Fruit fly (Drosophila melanogaster): ENCODE measurements around the gene CG15537.

The CG15537 gene

DNA sequence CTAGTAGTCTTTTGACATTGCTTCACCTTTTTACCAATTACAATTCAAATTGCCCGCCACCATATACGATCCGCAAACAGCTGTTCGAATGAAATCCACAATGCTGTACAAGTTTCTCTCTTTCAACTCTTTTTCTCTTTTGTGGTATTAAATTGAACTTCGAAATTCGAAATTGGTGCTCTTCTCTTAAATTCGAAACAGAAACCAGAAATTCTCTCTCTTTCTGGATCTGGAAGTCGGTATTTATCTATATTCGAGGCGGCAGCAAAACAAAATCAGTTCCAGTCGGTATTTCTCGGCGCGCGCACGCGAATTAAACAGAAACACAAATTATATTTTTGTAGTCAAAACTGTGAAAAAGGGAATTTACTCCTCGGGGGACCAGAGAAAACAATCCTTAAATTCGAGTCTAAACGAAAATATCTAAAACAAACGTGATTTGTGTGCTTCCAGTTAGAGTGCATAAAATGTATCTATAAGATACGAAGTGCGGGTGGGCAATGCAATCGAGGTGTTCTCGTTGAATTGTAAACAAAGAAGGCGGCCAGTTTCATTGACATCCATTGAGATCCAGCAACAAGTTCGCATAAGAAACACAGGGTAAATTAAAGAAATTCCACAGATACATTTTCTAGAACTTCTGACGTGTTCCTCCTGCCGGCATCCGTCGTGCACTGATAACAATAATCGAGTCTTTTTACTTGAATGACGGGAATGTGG is 22.5 kb upstream of the CG15537 start, which contains the start of gene PH4alphaEFB:
Gene PH4alphaEFB (plus strand): TSS at position 276 of the 720 bp plus-strand sequence.
- peak; percentile 20 for TF ChIP-seq Jra (GFP tag; optimal IDR thresholded peaks at IDR 0.05)
- no peak for TF ChIP-seq Rel (GFP tag; optimal IDR thresholded peaks at IDR 0.05)
- TF ChIP-seq Rel (tag; optimal IDR thresholded peaks at IDR 0.05): peak; percentile 63
- TF ChIP-seq foxo (GFP tag; optimal IDR thresholded peaks at IDR 0.05): no peak
- peak in 1 of 2 experiments; percentile 16 for TF ChIP-seq dl (GFP tag; optimal IDR thresholded peaks at IDR 0.05; ENCODE audit: insufficient read depth in 1 of 2, partially characterized antibody in 2 of 2)
- TF ChIP-seq sage (GFP tag; optimal IDR thresholded peaks at IDR 0.05): peak; percentile 78
- no peak for TF ChIP-seq Hr78 (GFP tag; optimal IDR thresholded peaks at IDR 0.05)
- TF ChIP-seq brk (GFP tag; optimal IDR thresholded peaks at IDR 0.05): peak; percentile 56
- TF ChIP-seq dsf (GFP tag; optimal IDR thresholded peaks at IDR 0.05; ENCODE audit: borderline replicate concordance): no peak
- peak; percentile 8 for TF ChIP-seq Dif (GFP tag; optimal IDR thresholded peaks at IDR 0.05; ENCODE audit: partially characterized antibody)
- no peak for TF ChIP-seq psq (GFP tag; optimal IDR thresholded peaks at IDR 0.05)
- TF ChIP-seq usp (GFP tag; optimal IDR thresholded peaks at IDR 0.05): no peak
- peak; percentile 4 for TF ChIP-seq Sp1 (GFP tag; optimal IDR thresholded peaks at IDR 0.05)
- TF ChIP-seq CrebA (GFP tag; optimal IDR thresholded peaks at IDR 0.05; ENCODE audit: borderline replicate concordance): no peak
- no peak for TF ChIP-seq OdsH (GFP tag; optimal IDR thresholded peaks at IDR 0.05)
- peak; percentile 30 for TF ChIP-seq Myc (optimal IDR thresholded peaks at IDR 0.05)
- no peak for TF ChIP-seq ey (GFP tag; optimal IDR thresholded peaks at IDR 0.05)
- no peak for TF ChIP-seq GATAd (GFP tag; optimal IDR thresholded peaks at IDR 0.05)
- peak; percentile 31 for TF ChIP-seq Vsx2 (GFP tag; optimal IDR thresholded peaks at IDR 0.05; ENCODE audit: partially characterized antibody)
- no peak for TF ChIP-seq CG9705 (GFP tag; optimal IDR thresholded peaks at IDR 0.05)
- TF ChIP-seq br (GFP tag; optimal IDR thresholded peaks at IDR 0.05): no peak
- no peak for TF ChIP-seq Hnf4 (GFP tag; optimal IDR thresholded peaks at IDR 0.05)
- no peak for TF ChIP-seq Hr83 (GFP tag; optimal IDR thresholded peaks at IDR 0.05; ENCODE audit: poor library complexity, severe bottlenecking)

DNA sequence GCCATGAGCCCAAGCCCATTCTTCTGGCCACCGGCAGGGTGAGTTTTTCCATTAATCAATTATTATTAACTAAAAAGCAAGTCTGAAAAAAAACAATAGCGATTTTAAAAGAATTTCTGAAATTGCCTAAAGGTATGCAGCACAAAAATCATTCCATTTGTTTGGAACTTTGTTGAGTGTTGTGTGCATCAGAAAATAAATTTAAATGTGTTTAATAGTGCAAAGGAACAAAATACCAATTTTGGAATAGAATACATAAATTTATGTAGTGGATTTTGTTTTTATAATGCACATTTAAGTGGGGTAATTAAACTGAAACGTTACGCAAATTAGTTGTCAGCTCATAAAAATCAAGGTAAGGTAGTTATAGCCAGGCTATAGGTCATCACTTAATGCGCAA is 20.8 kb upstream of the CG15537 start:
- TF ChIP-seq fru (GFP tag; optimal IDR thresholded peaks at IDR 0.05) (no peak), ey (GFP tag; optimal IDR thresholded peaks at IDR 0.05) (no peak), Myc (optimal IDR thresholded peaks at IDR 0.05) (peak; percentile 31), brk (GFP tag; optimal IDR thresholded peaks at IDR 0.05) (no peak), sage (GFP tag; optimal IDR thresholded peaks at IDR 0.05) (no peak), Hnf4 (GFP tag; optimal IDR thresholded peaks at IDR 0.05) (no peak), Hr78 (GFP tag; optimal IDR thresholded peaks at IDR 0.05) (no peak)

DNA sequence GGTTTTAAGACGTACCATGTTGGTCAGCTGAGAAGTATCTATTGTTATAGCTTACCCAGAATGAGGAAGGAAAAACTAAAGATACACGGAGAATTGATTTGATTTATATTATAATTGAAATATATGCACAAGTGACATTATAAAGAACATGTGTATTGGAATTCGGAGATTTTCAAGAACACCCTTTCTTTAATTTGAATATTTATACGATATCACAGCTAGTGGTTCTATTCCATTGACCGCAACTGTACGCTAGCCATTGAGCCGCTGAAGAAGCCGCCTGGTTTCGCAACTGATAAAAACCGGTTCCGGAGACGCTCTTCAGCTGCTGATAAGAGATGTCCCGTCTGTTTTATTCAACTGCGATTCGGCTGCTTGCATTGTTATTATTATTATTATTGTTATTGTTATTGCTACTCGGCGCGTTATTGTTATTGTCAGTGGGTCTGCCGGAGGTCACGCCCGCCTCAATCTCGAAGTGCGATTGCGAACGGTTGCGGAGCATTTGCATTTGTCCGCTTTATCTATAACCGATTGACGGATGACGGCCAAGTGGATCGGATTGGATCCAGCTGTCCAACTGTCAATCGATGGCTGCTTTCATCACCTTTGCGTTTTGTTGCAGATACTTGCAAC is 18.3 kb upstream of the CG15537 start:
- peak in 1 of 2 experiments; percentile 42 for TF ChIP-seq foxo (GFP tag; optimal IDR thresholded peaks at IDR 0.05)
- TF ChIP-seq CG32264 (GFP tag; optimal IDR thresholded peaks at IDR 0.05): no peak
- no peak for TF ChIP-seq Dif (GFP tag; optimal IDR thresholded peaks at IDR 0.05; ENCODE audit: partially characterized antibody)
- no peak for TF ChIP-seq Myc (optimal IDR thresholded peaks at IDR 0.05)
- TF ChIP-seq CG9705 (GFP tag; optimal IDR thresholded peaks at IDR 0.05): no peak
- no peak for TF ChIP-seq OdsH (GFP tag; optimal IDR thresholded peaks at IDR 0.05)
- TF ChIP-seq Rel (GFP tag; optimal IDR thresholded peaks at IDR 0.05): no peak
- TF ChIP-seq Rel (tag; optimal IDR thresholded peaks at IDR 0.05): no peak
- TF ChIP-seq Hnf4 (GFP tag; optimal IDR thresholded peaks at IDR 0.05): no peak
- peak; percentile 13 for TF ChIP-seq ey (GFP tag; optimal IDR thresholded peaks at IDR 0.05)
- no peak for TF ChIP-seq Jra (GFP tag; optimal IDR thresholded peaks at IDR 0.05)
- TF ChIP-seq brk (GFP tag; optimal IDR thresholded peaks at IDR 0.05): no peak
- no peak for TF ChIP-seq pan (optimal IDR thresholded peaks at IDR 0.05)
- TF ChIP-seq sv (GFP tag; optimal IDR thresholded peaks at IDR 0.05): no peak
- peak; percentile 56 for TF ChIP-seq h (GFP tag; optimal IDR thresholded peaks at IDR 0.05)
- TF ChIP-seq GATAd (GFP tag; optimal IDR thresholded peaks at IDR 0.05): no peak
- TF ChIP-seq N (GFP tag; optimal IDR thresholded peaks at IDR 0.05): no peak
- no peak for TF ChIP-seq psq (GFP tag; optimal IDR thresholded peaks at IDR 0.05)
- peak; percentile 2 for TF ChIP-seq br (GFP tag; optimal IDR thresholded peaks at IDR 0.05)
- peak; percentile 7 for TF ChIP-seq fru (GFP tag; optimal IDR thresholded peaks at IDR 0.05)
- TF ChIP-seq lola (GFP tag; optimal IDR thresholded peaks at IDR 0.05): no peak
- no peak for TF ChIP-seq dmrt93B (GFP tag; optimal IDR thresholded peaks at IDR 0.05)
- no peak for TF ChIP-seq Hr83 (GFP tag; optimal IDR thresholded peaks at IDR 0.05; ENCODE audit: poor library complexity, severe bottlenecking)
- TF ChIP-seq rgr (GFP tag; optimal IDR thresholded peaks at IDR 0.05): peak; percentile 29
- TF ChIP-seq HLH106 (tag; optimal IDR thresholded peaks at IDR 0.05): peak; percentile 12
- no peak for TF ChIP-seq Hr78 (GFP tag; optimal IDR thresholded peaks at IDR 0.05)
- no peak for TF ChIP-seq usp (GFP tag; optimal IDR thresholded peaks at IDR 0.05)
- no peak for TF ChIP-seq jim (GFP tag; optimal IDR thresholded peaks at IDR 0.05)
- no peak for TF ChIP-seq Abd-B (GFP tag; optimal IDR thresholded peaks at IDR 0.05)
- TF ChIP-seq Dfd (GFP tag; optimal IDR thresholded peaks at IDR 0.05): no peak
- TF ChIP-seq sage (GFP tag; optimal IDR thresholded peaks at IDR 0.05): no peak
- no peak for TF ChIP-seq Mio (GFP tag; optimal IDR thresholded peaks at IDR 0.05)
- peak; percentile 46 for TF ChIP-seq Sp1 (GFP tag; optimal IDR thresholded peaks at IDR 0.05)
- TF ChIP-seq tai (GFP tag; optimal IDR thresholded peaks at IDR 0.05): no peak
- TF ChIP-seq dsf (GFP tag; optimal IDR thresholded peaks at IDR 0.05; ENCODE audit: borderline replicate concordance): no peak
- no peak for TF ChIP-seq dl (GFP tag; optimal IDR thresholded peaks at IDR 0.05; ENCODE audit: insufficient read depth in 1 of 2, partially characterized antibody in 2 of 2)
- TF ChIP-seq Vsx2 (GFP tag; optimal IDR thresholded peaks at IDR 0.05; ENCODE audit: partially characterized antibody): no peak
- TF ChIP-seq woc (GFP tag; optimal IDR thresholded peaks at IDR 0.05): peak; percentile 36
- no peak for TF ChIP-seq CrebA (GFP tag; optimal IDR thresholded peaks at IDR 0.05; ENCODE audit: borderline replicate concordance)

Data from whole organism, wandering third instar larva.